Worm (Caenorhabditis elegans) whole organism, L3 larva: ENCODE results near the gene VM106R.1.

Source experiments
- ceh-16 ChIP-seq: sonication (generic microtip); optimal IDR thresholded peaks from 2 replicates; lab custom pipeline; 2017; ENCODE audit warnings: missing biosample characterization, missing genetic modification characterization
- ceh-9 ChIP-seq: sonication (generic microtip); optimal IDR thresholded peaks from 2 replicates; lab custom pipeline; 2018; ENCODE audit warnings: missing biosample characterization, missing genetic modification characterization
- fkh-10 ChIP-seq: sonication (generic microtip); optimal IDR thresholded peaks from 2 replicates; lab custom pipeline; 2017; ENCODE audit warnings: missing biosample characterization, missing genetic modification reagents, missing genetic modification characterization
- hmg-11 ChIP-seq: sonication (generic microtip); optimal IDR thresholded peaks from 2 replicates; lab custom pipeline; 2016; ENCODE audit warnings: missing genetic modification characterization, missing compliant biosample characterization
- jun-1 ChIP-seq: fragments of 150-350 bp; optimal IDR thresholded peaks from 2 replicates; lab custom pipeline; 2014; ENCODE audit warnings: missing biosample characterization, missing genetic modification reagents, missing genetic modification characterization
- mdl-1 ChIP-seq: fragments of 150-350 bp; optimal IDR thresholded peaks from 2 replicates; lab custom pipeline; 2014; ENCODE audit warnings: missing biosample characterization, missing genetic modification characterization
- nfya-1 ChIP-seq: sonication (generic microtip); optimal IDR thresholded peaks from 2 replicates; lab custom pipeline; 2017; ENCODE audit warnings: missing genetic modification characterization, mild to moderate bottlenecking, missing compliant biosample characterization, antibody characterized with exemption, moderate library complexity; ENCODE audit not compliant: insufficient read depth
- nhr-237 ChIP-seq: fragments of 150-350 bp; optimal IDR thresholded peaks from 2 replicates; lab custom pipeline; 2014; ENCODE audit warnings: missing biosample characterization, missing genetic modification characterization
- ztf-11 ChIP-seq: fragments of 150-350 bp; optimal IDR thresholded peaks from 2 replicates; lab custom pipeline; 2014; ENCODE audit warnings: missing biosample characterization, missing genetic modification characterization

DNA sequence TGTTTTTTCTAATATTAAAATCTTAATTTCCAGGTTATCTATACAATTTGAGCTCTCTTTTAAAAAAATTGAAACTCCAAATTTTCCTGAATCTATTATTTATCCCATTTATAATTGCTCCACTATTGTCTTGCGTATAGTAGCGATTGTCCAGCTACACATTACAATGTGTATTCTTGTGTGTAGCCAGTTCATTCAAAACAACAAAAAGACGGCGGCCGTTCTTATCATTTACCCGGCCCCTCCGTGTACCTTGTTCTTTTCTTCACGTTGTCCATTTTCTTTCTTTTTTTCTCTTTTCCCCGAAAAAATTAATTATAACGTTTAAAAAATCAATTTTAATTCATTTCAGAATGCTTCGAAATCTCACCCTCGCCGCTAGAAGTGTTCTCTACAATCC, 8.3 kb downstream of the VM106R.1 start, which contains the start of gene ech-4:
- no peak for TF ChIP-seq hmg-11 (tag; lab: Kevin White, UChicago)
- no peak for TF ChIP-seq nhr-237 (tag; lab: Kevin White, UChicago)
- no peak for TF ChIP-seq fkh-10 (GFP tag; lab: Kevin White, UChicago)
- peak; percentile 3 for TF ChIP-seq jun-1 (tag; lab: Kevin White, UChicago)
- TF ChIP-seq mdl-1 (tag; lab: Kevin White, UChicago) = no peak
- TF ChIP-seq nfya-1 (tag; lab: Kevin White, UChicago) = no peak
- TF ChIP-seq ztf-11 = no peak
- no peak for TF ChIP-seq ceh-16 (tag; lab: Kevin White, UChicago)
- no peak for TF ChIP-seq ceh-9 (tag; lab: Kevin White, UChicago)
